Worm (Caenorhabditis elegans): ENCODE results near the gene clec-177.

DNA sequence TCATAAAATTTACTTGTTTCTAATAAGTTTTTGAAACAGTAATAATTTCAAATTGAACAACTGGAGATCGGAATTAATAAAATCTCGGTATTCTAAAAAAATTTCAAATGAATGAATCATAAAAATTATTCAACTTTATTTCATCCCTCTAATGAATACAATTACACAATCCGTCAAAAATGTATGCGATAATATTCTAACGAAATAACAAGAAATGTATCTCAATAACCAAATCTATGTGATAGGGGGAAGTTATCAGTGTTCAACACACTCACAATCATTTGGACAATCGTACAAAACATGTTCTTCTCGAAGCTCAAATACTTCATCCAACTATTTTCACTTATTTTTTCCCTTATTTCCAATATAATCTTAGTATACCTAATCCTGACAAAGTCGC, 44.7 kb upstream of the clec-177 start, which contains the start of gene Y9C9A.5:
- TF ChIP-seq mep-1 (tag; optimal IDR thresholded peaks at IDR 0.05), result no peak
- no peak for TF ChIP-seq zip-8 (tag; optimal IDR thresholded peaks at IDR 0.05)
- TF ChIP-seq pha-4 (tag; optimal IDR thresholded peaks at IDR 0.05), result no peak
- TF ChIP-seq blmp-1 (tag; optimal IDR thresholded peaks at IDR 0.05), result no peak
- no peak for TF ChIP-seq lin-32 (GFP tag; optimal IDR thresholded peaks at IDR 0.05)

Measured in whole organism, mixed stage, embryonic.